Worm (Caenorhabditis elegans) whole organism, L4/young adult: ENCODE measurements around the gene Y97E10C.1.

ENCODE experiments used
- W03F9.2 ChIP-seq: fragments of 150-350 bp; optimal IDR thresholded peaks from 2 replicates; lab custom pipeline; 2014; ENCODE audit warnings: missing biosample characterization, missing genetic modification characterization
- dao-5 ChIP-seq: sonication (generic microtip); optimal IDR thresholded peaks from 2 replicates; lab custom pipeline; 2016; ENCODE audit warnings: missing genotype, missing genetic modification characterization, moderate library complexity, missing compliant biosample characterization
- him-1 ChIP-seq: sonication (generic microtip); optimal IDR thresholded peaks from 2 replicates; lab custom pipeline; 2016; ENCODE audit warnings: missing genotype, missing genetic modification reagents, missing genetic modification characterization, missing compliant biosample characterization

Gene Y97E10C.1

ce11 chrV:7716034-7716433 is 12.6 kb upstream of the Y97E10C.1 start, which contains the start of gene ZK105.12:
TSS of gene ZK105.12 (minus strand) at chrV:7716134.
- TF ChIP-seq him-1 (tag; lab: Kevin White, UChicago) = no peak
- no peak for TF ChIP-seq dao-5
- no peak for TF ChIP-seq W03F9.2 (tag; lab: Kevin White, UChicago)

DNA sequence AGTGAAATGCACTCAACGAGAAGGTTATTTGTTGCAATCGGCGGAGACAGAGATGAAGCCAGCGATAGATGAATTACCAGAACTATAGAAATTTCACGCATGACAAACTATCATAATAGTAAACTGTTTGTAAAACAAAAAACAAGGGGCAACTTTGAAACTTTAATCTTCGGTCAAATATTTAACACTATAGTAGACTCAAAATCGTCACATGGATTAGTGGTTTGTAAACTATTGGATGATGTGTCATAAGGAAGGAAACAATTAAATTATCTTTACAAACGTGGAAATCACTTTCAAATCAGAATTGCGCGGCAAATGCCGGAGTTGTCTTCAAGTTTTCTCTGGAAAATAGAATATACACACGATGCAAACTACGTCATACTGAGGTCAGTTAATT is 11.1 kb upstream of the Y97E10C.1 start, which contains the start of gene ZK105.5:
TSS of gene ZK105.5 (minus strand) at position 101 of the 400 bp plus-strand sequence.
- TF ChIP-seq W03F9.2 (tag; lab: Kevin White, UChicago) (no peak), dao-5 (no peak), him-1 (tag; lab: Kevin White, UChicago) (no peak)

ce11 chrV:7721945-7722344 is 6.7 kb upstream of the Y97E10C.1 start, which contains the start of gene ZK105.14:
TSS of gene ZK105.14 (minus strand) at chrV:7722045.
- TF ChIP-seq dao-5 = no peak
- no peak for TF ChIP-seq him-1 (tag; lab: Kevin White, UChicago)
- no peak for TF ChIP-seq W03F9.2 (tag; lab: Kevin White, UChicago)

DNA sequence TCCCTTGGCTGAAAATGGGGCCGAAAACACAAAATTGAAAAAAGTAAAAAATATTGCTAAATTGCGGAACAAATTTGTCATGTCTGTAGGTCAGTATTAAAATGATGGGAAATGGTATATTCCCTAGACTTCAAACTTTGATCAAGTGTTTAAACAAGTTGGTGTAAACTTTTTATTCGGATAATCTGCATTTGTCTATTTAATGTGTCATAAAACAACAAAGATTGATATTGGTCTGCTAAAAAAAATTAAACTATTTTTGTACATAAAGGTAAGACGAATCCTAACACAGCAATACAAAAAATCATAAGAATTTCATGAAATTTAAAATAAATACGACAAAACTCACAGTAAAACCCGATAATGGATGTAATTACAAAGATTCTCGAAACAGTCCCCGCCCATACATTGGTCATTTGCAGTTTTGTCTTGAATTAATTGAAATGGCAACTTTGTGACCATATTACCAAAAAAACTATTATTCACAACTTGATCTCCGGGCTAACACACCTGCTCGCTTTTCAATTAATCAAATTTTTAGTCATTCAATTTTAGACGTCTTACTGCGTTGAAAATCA is 4.6 kb upstream of the Y97E10C.1 start, which contains the start of the genes ZK105.6 and ZK105.8:
TSS of gene ZK105.6 (minus strand) at position 101 of the 578 bp plus-strand sequence.
TSS of gene ZK105.8 (plus strand) at position 528 of the 578 bp plus-strand sequence.
- no peak for TF ChIP-seq dao-5
- no peak for TF ChIP-seq him-1 (tag; lab: Kevin White, UChicago)
- no peak for TF ChIP-seq W03F9.2 (tag; lab: Kevin White, UChicago)

ce11 chrV:7726202-7726601 is 2.5 kb upstream of the Y97E10C.1 start:
- TF ChIP-seq him-1 (tag; lab: Kevin White, UChicago) = no peak
- TF ChIP-seq dao-5 = no peak
- no peak for TF ChIP-seq W03F9.2 (tag; lab: Kevin White, UChicago)

- TF ChIP-seq him-1 (tag; lab: Kevin White, UChicago) (no peak), W03F9.2 (tag; lab: Kevin White, UChicago) (no peak), dao-5 (no peak)
These were observed 1.8 kb upstream of the Y97E10C.1 start for ce11 chrV:7726927-7727326.

ce11 chrV:7728003-7728678 is 538 bp upstream of the Y97E10C.1 start:
- TF ChIP-seq W03F9.2 (tag; lab: Kevin White, UChicago) (no peak), him-1 (tag; lab: Kevin White, UChicago) (peak; percentile 87), dao-5 (no peak)

DNA sequence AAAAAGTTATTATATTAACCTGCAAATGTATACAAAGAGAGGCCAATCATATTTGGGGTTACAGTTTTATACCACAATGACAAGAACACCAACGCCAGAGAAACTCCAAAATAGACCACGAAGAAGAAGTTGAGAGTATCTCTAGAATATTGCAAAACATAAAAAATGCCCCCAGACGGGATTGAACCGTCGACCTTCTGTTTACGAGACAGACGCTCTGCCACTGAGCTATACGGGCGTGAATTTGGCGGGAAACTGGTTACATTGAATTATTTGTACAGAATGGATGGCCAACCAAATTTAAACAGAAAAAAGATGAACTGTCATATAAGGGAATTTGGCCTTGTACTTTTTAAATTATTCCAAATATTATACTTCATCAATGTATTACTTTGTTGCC is 1.8 kb downstream of the Y97E10C.1 start:
- TF ChIP-seq him-1 (tag; lab: Kevin White, UChicago) = no peak
- TF ChIP-seq W03F9.2 (tag; lab: Kevin White, UChicago) = no peak
- no peak for TF ChIP-seq dao-5

DNA sequence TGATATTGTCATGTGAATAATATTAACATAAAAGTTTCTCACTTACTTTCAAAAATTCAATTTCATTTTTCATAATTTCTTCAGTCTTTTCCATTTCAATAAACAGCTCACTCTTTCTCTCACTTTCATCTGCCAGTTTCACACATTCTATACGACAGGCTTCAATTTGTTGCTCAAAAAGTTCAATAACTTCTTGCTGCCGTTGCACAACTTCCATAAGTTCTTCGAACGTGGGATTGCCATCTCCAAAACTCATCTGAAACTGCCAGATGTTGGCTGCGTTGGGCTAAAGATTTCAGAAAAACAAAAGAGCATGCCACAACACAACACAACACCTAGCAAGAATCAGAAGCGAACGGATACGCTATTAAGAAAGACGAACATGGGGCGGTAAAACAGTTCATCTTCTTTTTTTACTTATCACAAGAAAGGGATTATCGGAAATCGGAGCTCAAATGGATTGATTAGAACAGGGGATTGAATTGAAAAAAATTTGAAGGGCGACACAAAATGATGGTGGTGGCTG is 4.6 kb downstream of the Y97E10C.1 start:
- TF ChIP-seq dao-5 (no peak), W03F9.2 (tag; lab: Kevin White, UChicago) (no peak), him-1 (tag; lab: Kevin White, UChicago) (no peak)

ce11 chrV:7734909-7735308 is 6.2 kb downstream of the Y97E10C.1 start, which contains the start of gene clic-1:
TSS of gene clic-1 (minus strand) at chrV:7734911.
- TF ChIP-seq W03F9.2 (tag; lab: Kevin White, UChicago) (no peak), him-1 (tag; lab: Kevin White, UChicago) (peak; percentile 29), dao-5 (no peak)

ce11 chrV:7735319-7735718 is 6.6 kb downstream of the Y97E10C.1 start, which contains the start of gene srr-10:
TSS of gene srr-10 (plus strand) at chrV:7735619.
- TF ChIP-seq dao-5 = no peak
- TF ChIP-seq W03F9.2 (tag; lab: Kevin White, UChicago) = no peak
- TF ChIP-seq him-1 (tag; lab: Kevin White, UChicago) = no peak

ce11 chrV:7737710-7738109 is 9.0 kb downstream of the Y97E10C.1 start, which contains the start of gene srr-9:
TSS of gene srr-9 (plus strand) at chrV:7738010.
- no peak for TF ChIP-seq W03F9.2 (tag; lab: Kevin White, UChicago)
- no peak for TF ChIP-seq dao-5
- no peak for TF ChIP-seq him-1 (tag; lab: Kevin White, UChicago)

- TF ChIP-seq W03F9.2 (tag; lab: Kevin White, UChicago) (no peak), him-1 (tag; lab: Kevin White, UChicago) (no peak), dao-5 (no peak)
These were observed 11.3 kb downstream of the Y97E10C.1 start for ce11 chrV:7739949-7740348.

- no peak for TF ChIP-seq W03F9.2 (tag; lab: Kevin White, UChicago)
- no peak for TF ChIP-seq dao-5
- TF ChIP-seq him-1 (tag; lab: Kevin White, UChicago) = no peak
These were observed 13.2 kb downstream of the Y97E10C.1 start for ce11 chrV:7741918-7742317.
